Worm (Caenorhabditis elegans) whole organism, mixed stage, embryonic: ENCODE measurements around the gene ric-8.

Experiments used
- unc-39 ChIP-seq: fragments of 150-350 bp; optimal IDR thresholded peaks from 2 replicates; lab custom pipeline; 2014; ENCODE audit warnings: missing biosample characterization, missing genetic modification characterization
- unc-62 ChIP-seq: fragments of 150-350 bp; optimal IDR thresholded peaks from 2 replicates; lab custom pipeline; 2014; ENCODE audit warnings: missing biosample characterization, missing genetic modification reagents, missing genetic modification characterization
- ztf-11 ChIP-seq: fragments of 150-350 bp; optimal IDR thresholded peaks from 2 replicates; lab custom pipeline; 2014; ENCODE audit warnings: missing biosample characterization, missing genetic modification characterization

ce11 chrIV:2610974-2611373 is 31.8 kb upstream of the ric-8 start:
- no peak for TF ChIP-seq ztf-11 (tag; lab: Kevin White, UChicago)
- no peak for TF ChIP-seq unc-39 (tag; lab: Kevin White, UChicago)
- no peak for TF ChIP-seq unc-62 (GFP tag; lab: Kevin White, UChicago)
